Worm (Caenorhabditis elegans): Measurements from ENCODE around the gene F52D2.7.
A peak's percentile ranks its signal among the peaks of the same experiment; 100 is the strongest.

The F52D2.7 gene

DNA sequence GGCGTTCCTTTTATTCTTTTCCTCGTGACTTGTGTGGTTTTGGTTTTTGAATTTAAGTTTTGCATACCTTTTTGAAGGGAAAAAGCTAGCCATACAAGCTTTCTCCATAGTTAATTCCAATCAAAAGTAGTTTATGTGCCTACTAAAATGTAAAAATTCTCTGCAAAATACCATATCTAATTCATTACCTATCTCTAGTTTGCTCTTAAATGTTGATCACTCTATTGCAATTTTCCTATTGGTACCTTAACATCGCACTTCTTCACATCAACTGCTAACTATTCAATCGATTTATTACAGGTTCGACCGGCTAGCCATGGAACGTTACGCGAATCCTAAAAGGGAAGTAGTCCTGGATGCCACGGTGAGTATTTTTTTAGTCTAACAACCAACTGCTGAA, at the start of gene F52D2.7:
Gene F52D2.7, plus strand, starts transcription at position 301 of the 400 bp plus-strand sequence.
- no peak for TF ChIP-seq hmg-1.1 (GFP tag; IDR thresholded peaks at IDR 0.05)

DNA sequence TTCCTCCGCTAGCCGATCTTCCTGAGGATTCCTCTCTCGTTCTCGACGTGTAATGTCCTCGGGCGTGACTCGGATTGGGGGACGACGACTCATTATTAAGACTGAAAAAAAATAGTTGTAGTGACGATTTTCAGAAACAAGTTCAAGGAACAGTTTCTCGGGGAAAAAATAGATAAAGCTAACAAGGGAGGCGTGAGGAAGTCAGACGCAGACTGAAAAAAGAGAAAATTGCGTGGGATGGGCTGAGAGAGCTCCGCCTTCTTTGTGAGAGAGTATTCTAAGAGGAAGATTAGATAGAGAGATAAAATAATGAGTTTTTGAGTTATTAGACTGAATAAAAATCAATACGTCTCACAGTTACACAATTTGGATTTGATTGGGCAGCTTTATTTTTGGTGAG, 49.1 kb upstream of the F52D2.7 start, which contains the start of gene ZC53.1:
Gene ZC53.1, minus strand, starts transcription at position 101 of the 400 bp plus-strand sequence.
- TF ChIP-seq dmd-6 (GFP tag; IDR thresholded peaks at IDR 0.05) (no peak), ceh-32 (tag; optimal IDR thresholded peaks at IDR 0.05; ENCODE audit: poor library complexity) (no peak), arid-1 (GFP tag; conservative IDR thresholded peaks at IDR 0.05) (no peak), hlh-11 (tag; optimal IDR thresholded peaks at IDR 0.05) (no peak), egl-43 (GFP tag; IDR thresholded peaks at IDR 0.05) (no peak), Y48G9A.11 (GFP tag; IDR thresholded peaks at IDR 0.05) (no peak), nhr-48 (tag; optimal IDR thresholded peaks at IDR 0.05) (no peak), Y5F2A.4 (GFP tag; optimal IDR thresholded peaks at IDR 0.05) (no peak), R02D3.7 (tag; optimal IDR thresholded peaks at IDR 0.05) (no peak), nhr-111 (GFP tag; optimal IDR thresholded peaks at IDR 0.05) (no peak), nhr-102 (tag; optimal IDR thresholded peaks at IDR 0.05) (no peak), lin-1 (GFP tag; IDR thresholded peaks at IDR 0.05) (no peak), duxl-1 (tag; optimal IDR thresholded peaks at IDR 0.05; ENCODE audit: poor library complexity) (no peak), fkh-10 (GFP tag; optimal IDR thresholded peaks at IDR 0.05) (no peak), madf-9 (GFP tag; conservative IDR thresholded peaks at IDR 0.05) (no peak), nhr-77 (tag; optimal IDR thresholded peaks at IDR 0.05) (no peak), F49E8.2 (tag; optimal IDR thresholded peaks at IDR 0.05; ENCODE audit: borderline replicate concordance) (no peak)

DNA sequence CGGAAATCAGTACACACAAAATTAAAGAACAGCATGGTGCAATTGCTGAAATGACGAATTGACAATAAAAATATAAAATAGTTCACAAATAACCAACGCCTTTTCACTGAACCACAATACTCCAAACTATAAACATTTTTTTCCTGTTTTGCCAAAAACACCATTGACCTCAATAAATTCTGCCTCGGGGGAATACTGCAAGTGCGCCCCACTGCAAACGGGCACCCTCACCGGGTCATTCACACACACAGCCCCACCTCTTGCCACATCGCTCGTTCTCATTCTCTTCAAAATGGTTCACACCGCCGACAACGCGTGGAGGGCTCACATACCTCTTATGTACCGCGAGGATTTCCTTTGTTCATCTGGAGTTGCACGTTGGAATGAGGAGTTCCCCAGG, 47.4 kb upstream of the F52D2.7 start, which contains the start of gene rgs-9:
Gene rgs-9, plus strand, starts transcription at position 237 of the 400 bp plus-strand sequence.
- TF ChIP-seq mes-2 (tag; optimal IDR thresholded peaks at IDR 0.05; ENCODE audit: poor library complexity, severe bottlenecking) = no peak
- no peak for TF ChIP-seq F10B5.3 (tag; optimal IDR thresholded peaks at IDR 0.05)
- no peak for TF ChIP-seq pha-4 (GFP tag; IDR thresholded peaks at IDR 0.05)
- no peak for TF ChIP-seq pha-4 (tag; optimal IDR thresholded peaks at IDR 0.05)
- TF ChIP-seq lin-1 (GFP tag; IDR thresholded peaks at IDR 0.05) = no peak
- TF ChIP-seq unc-62 (GFP tag; optimal IDR thresholded peaks at IDR 0.05 in 1 of 2) = peak in 1 of 2 experiments; percentile 51
- TF ChIP-seq unc-62 (tag; optimal IDR thresholded peaks at IDR 0.05) = no peak

DNA sequence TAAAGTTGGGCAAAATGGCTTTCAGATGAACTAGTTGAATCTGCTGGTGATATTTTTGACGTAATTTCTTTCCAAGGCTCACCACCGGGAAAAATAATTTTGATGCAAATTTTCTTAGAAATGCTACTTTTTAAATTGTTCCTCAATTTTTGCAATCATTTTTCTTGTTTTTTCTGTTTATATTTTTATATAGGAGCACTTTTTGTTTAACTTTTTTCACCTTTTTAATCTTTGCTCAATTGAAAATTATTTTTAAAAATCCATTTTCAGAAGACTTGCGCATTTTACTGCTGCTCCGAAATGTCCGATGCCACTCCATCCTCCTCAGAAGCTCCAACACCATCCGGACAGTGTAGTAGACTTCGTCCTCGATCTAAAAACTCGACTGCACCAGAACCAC, 45.2 kb upstream of the F52D2.7 start, which contains the start of gene dot-1.5:
Gene dot-1.5, plus strand, starts transcription at position 301 of the 400 bp plus-strand sequence.
- TF ChIP-seq mxl-2 (GFP tag; conservative IDR thresholded peaks at IDR 0.05) (no peak), saeg-2 (GFP tag; IDR thresholded peaks at IDR 0.05) (no peak), aha-1 (tag) (no peak), gei-8 (GFP tag; optimal IDR thresholded peaks at IDR 0.05) (no peak), mxl-3 (GFP tag; optimal IDR thresholded peaks at IDR 0.05) (no peak), madf-5 (GFP tag; IDR thresholded peaks at IDR 0.05) (no peak), nhr-111 (GFP tag; optimal IDR thresholded peaks at IDR 0.05) (no peak), ctbp-1 (GFP tag; IDR thresholded peaks at IDR 0.05) (no peak), ceh-82 (tag; optimal IDR thresholded peaks at IDR 0.05) (no peak), skn-1 (tag; optimal IDR thresholded peaks at IDR 0.05) (no peak), lin-29 (GFP tag; IDR thresholded peaks at IDR 0.05) (no peak), jun-1 (tag; optimal IDR thresholded peaks at IDR 0.05) (no peak), lin-39 (tag; optimal IDR thresholded peaks at IDR 0.05) (no peak), nhr-25 (tag; optimal IDR thresholded peaks at IDR 0.05; ENCODE audit: borderline replicate concordance, insufficient read depth) (no peak), nhr-237 (tag; optimal IDR thresholded peaks at IDR 0.05) (no peak), mes-2 (tag; optimal IDR thresholded peaks at IDR 0.05; ENCODE audit: poor library complexity, severe bottlenecking) (no peak), unc-62 (GFP tag; optimal IDR thresholded peaks at IDR 0.05 in 1 of 2) (no peak), unc-62 (tag; optimal IDR thresholded peaks at IDR 0.05) (no peak)

All from whole organism, L4 larva.